Fruit fly (Drosophila melanogaster) whole organism, prepupa: Measurements from ENCODE around the gene Wsck.

Source experiments
- Blimp-1 ChIP-seq: fragments of 200-800 bp; sonication (Bioruptor generic); optimal IDR thresholded peaks from 3 replicates; lab custom pipeline; 2017; ENCODE audit warnings: missing biosample characterization, missing genetic modification characterization, mild to moderate bottlenecking, moderate library complexity, missing genetic modification reagents
- CG10631 ChIP-seq: fragments of 200-800 bp; sonication (Bioruptor generic); optimal IDR thresholded peaks from 2 replicates; lab custom pipeline; 2016; ENCODE audit warnings: missing biosample characterization, missing genetic modification characterization
- CG11762 ChIP-seq: fragments of 200-800 bp; sonication (Bioruptor generic); optimal IDR thresholded peaks from 3 replicates; lab custom pipeline; 2016; ENCODE audit warnings: missing biosample characterization, missing genetic modification characterization; ENCODE audit not compliant: insufficient read depth
- CG15336 ChIP-seq: fragments of 200-800 bp; sonication (Bioruptor generic); IDR thresholded peaks from 2 replicates; pipeline ENCODE4 v1.3.6; 2022; ENCODE audit warnings: missing biosample characterization, missing genetic modification characterization
- CG1621 ChIP-seq: fragments of 200-800 bp; sonication (Bioruptor generic); optimal IDR thresholded peaks from 3 replicates; lab custom pipeline; 2018; ENCODE audit warnings: missing biosample characterization, mild to moderate bottlenecking, missing genetic modification characterization
- CG16779 ChIP-seq: fragments of 200-800 bp; sonication (Bioruptor generic); optimal IDR thresholded peaks from 3 replicates; lab custom pipeline; 2017; ENCODE audit warnings: missing biosample characterization, mild to moderate bottlenecking, missing genetic modification characterization
- CG34406 ChIP-seq: fragments of 200-800 bp; sonication (Bioruptor generic); optimal IDR thresholded peaks from 3 replicates; lab custom pipeline; 2016; ENCODE audit warnings: missing biosample characterization, missing genetic modification characterization
- CG3919 ChIP-seq: fragments of 200-800 bp; sonication (Bioruptor generic); optimal IDR thresholded peaks from 3 replicates; lab custom pipeline; 2016; ENCODE audit warnings: missing biosample characterization, missing genetic modification characterization
- CG6163 ChIP-seq: fragments of 200-800 bp; sonication (Bioruptor generic); IDR thresholded peaks from 3 replicates; pipeline ENCODE4 v1.3.6; 2022; ENCODE audit warnings: missing biosample characterization, missing genetic modification characterization
- CG6808 ChIP-seq: fragments of 200-800 bp; sonication (Bioruptor generic); optimal IDR thresholded peaks from 3 replicates; lab custom pipeline; 2017; ENCODE audit warnings: missing biosample characterization, missing genetic modification characterization, mild to moderate bottlenecking, moderate library complexity, missing genetic modification reagents
- CG6854 ChIP-seq: fragments of 200-800 bp; sonication (Bioruptor generic); optimal IDR thresholded peaks from 2 replicates; lab custom pipeline; 2017; ENCODE audit warnings: missing biosample characterization, mild to moderate bottlenecking, missing genetic modification characterization
- CG8119 ChIP-seq: fragments of 200-800 bp; sonication (Bioruptor generic); IDR thresholded peaks from 3 replicates; pipeline ENCODE4 v1.3.6; 2022; ENCODE audit warnings: missing biosample characterization, missing genetic modification characterization
- CG8319 ChIP-seq: fragments of 200-800 bp; sonication (Bioruptor generic); optimal IDR thresholded peaks from 3 replicates; lab custom pipeline; 2016; ENCODE audit warnings: missing biosample characterization, missing genetic modification characterization
- CG8632 ChIP-seq: fragments of 200-800 bp; sonication (Bioruptor generic); optimal IDR thresholded peaks from 3 replicates; lab custom pipeline; 2016; ENCODE audit warnings: missing biosample characterization, missing genetic modification characterization
- CG9139 ChIP-seq: fragments of 200-800 bp; sonication (Bioruptor generic); optimal IDR thresholded peaks from 3 replicates; lab custom pipeline; 2017; ENCODE audit warnings: missing biosample characterization, mild to moderate bottlenecking, missing genetic modification characterization
- Eip75B ChIP-seq: fragments of 200-800 bp; sonication (Bioruptor generic); optimal IDR thresholded peaks from 3 replicates; lab custom pipeline; 2016; ENCODE audit warnings: missing biosample characterization, missing genetic modification characterization
- Eip78C ChIP-seq: fragments of 200-800 bp; sonication (Bioruptor generic); peaks from one replicate; lab custom pipeline; 2016; ENCODE audit warnings: missing biosample characterization, missing genetic modification characterization
- Ets21C ChIP-seq: fragments of 200-800 bp; sonication (Bioruptor generic); optimal IDR thresholded peaks from 3 replicates; lab custom pipeline; 2016; ENCODE audit warnings: missing biosample characterization, missing genetic modification characterization
- Gug ChIP-seq: fragments of 200-800 bp; sonication (Bioruptor generic); IDR thresholded peaks from 2 replicates; pipeline ENCODE4 v1.3.6; 2022; ENCODE audit warnings: missing biosample characterization, missing genetic modification characterization
- Hr38 ChIP-seq: sonication (Bioruptor generic); optimal IDR thresholded peaks from 2 replicates; lab custom pipeline; 2016; ENCODE audit warnings: missing biosample characterization, missing genetic modification characterization
- Hr39 ChIP-seq: fragments of 200-800 bp; sonication (Bioruptor generic); optimal IDR thresholded peaks from 2 replicates; lab custom pipeline; 2016; ENCODE audit warnings: missing biosample characterization, missing genetic modification characterization
- Lpt ChIP-seq: fragments of 200-800 bp; sonication (Bioruptor generic); optimal IDR thresholded peaks from 3 replicates; lab custom pipeline; 2016; ENCODE audit warnings: missing biosample characterization, missing genetic modification characterization
- Met ChIP-seq: fragments of 200-800 bp; sonication (Bioruptor generic); optimal IDR thresholded peaks from 3 replicates; lab custom pipeline; 2016; ENCODE audit warnings: missing biosample characterization, missing genetic modification characterization
- Sox102F ChIP-seq: fragments of 200-800 bp; sonication (Bioruptor generic); optimal IDR thresholded peaks from 2 replicates; lab custom pipeline; 2016; ENCODE audit warnings: missing biosample characterization, mild to moderate bottlenecking, missing genetic modification characterization
- Sox14 ChIP-seq: fragments of 200-800 bp; sonication (Bioruptor generic); optimal IDR thresholded peaks from 3 replicates; lab custom pipeline; 2016; ENCODE audit warnings: missing biosample characterization, missing genetic modification characterization
- acj6 ChIP-seq: fragments of 200-800 bp; sonication (Bioruptor generic); optimal IDR thresholded peaks from 3 replicates; lab custom pipeline; 2016; ENCODE audit warnings: missing biosample characterization, missing genetic modification characterization
- cyc ChIP-seq: fragments of 200-800 bp; sonication (Bioruptor generic); optimal IDR thresholded peaks from 3 replicates; lab custom pipeline; 2016; ENCODE audit warnings: missing biosample characterization, missing genetic modification characterization
- dac ChIP-seq: fragments of 200-800 bp; sonication (Bioruptor generic); optimal IDR thresholded peaks from 2 replicates; lab custom pipeline; 2017; ENCODE audit warnings: missing biosample characterization, mild to moderate bottlenecking, missing genetic modification characterization
- dsx ChIP-seq: fragments of 200-800 bp; optimal IDR thresholded peaks from 3 replicates; lab custom pipeline; 2019; ENCODE audit warnings: missing biosample characterization, mild to moderate bottlenecking, missing genetic modification characterization, moderate library complexity; ENCODE audit not compliant: poor library complexity, severe bottlenecking
- eg ChIP-seq: fragments of 200-800 bp; sonication (Bioruptor generic); IDR thresholded peaks from 3 replicates; pipeline ENCODE4 v1.3.6; 2022; ENCODE audit warnings: missing biosample characterization, missing genetic modification characterization
- esn ChIP-seq: fragments of 200-800 bp; sonication (Bioruptor generic); optimal IDR thresholded peaks from 2 replicates; lab custom pipeline; 2016; ENCODE audit warnings: missing biosample characterization, mild to moderate bottlenecking, missing genetic modification characterization, moderate library complexity
- lz ChIP-seq: fragments of 200-800 bp; sonication (Bioruptor generic); optimal IDR thresholded peaks from 3 replicates; lab custom pipeline; 2016; ENCODE audit warnings: missing biosample characterization, missing genetic modification characterization
- net ChIP-seq: fragments of 200-800 bp; sonication (Bioruptor generic); optimal IDR thresholded peaks from 3 replicates; lab custom pipeline; 2016; ENCODE audit warnings: missing biosample characterization, missing genetic modification characterization
- pdm3 ChIP-seq: fragments of 200-800 bp; sonication (Bioruptor generic); optimal IDR thresholded peaks from 3 replicates; lab custom pipeline; 2016; ENCODE audit warnings: missing biosample characterization, missing genetic modification characterization
- salr ChIP-seq, 2 experiments: fragments of 200-800 bp; sonication (Bioruptor generic); optimal IDR thresholded peaks; 3 replicates each; lab custom pipeline; 2016 to 2018; ENCODE audit warnings: missing biosample characterization in 2 of 2, missing genetic modification characterization in 2 of 2, mild to moderate bottlenecking in 1 of 2
- spab ChIP-seq: fragments of 200-800 bp; sonication (Bioruptor generic); optimal IDR thresholded peaks from 2 replicates; lab custom pipeline; 2017; ENCODE audit warnings: missing biosample characterization, mild to moderate bottlenecking, missing genetic modification characterization, missing genetic modification reagents
- ss ChIP-seq, 2 experiments: fragments of 200-800 bp; sonication (Bioruptor generic); optimal IDR thresholded peaks; 2 replicates in 1 of 2; 3 replicates in 1 of 2; lab custom pipeline; 2017 to 2018; ENCODE audit warnings: mild to moderate bottlenecking in 2 of 2, missing biosample characterization in 2 of 2, missing genetic modification characterization in 2 of 2, moderate library complexity in 1 of 2
- topi ChIP-seq: fragments of 200-800 bp; sonication (Bioruptor generic); optimal IDR thresholded peaks from 3 replicates; lab custom pipeline; 2016; ENCODE audit warnings: missing biosample characterization, missing genetic modification characterization

The Wsck gene

dm6 chr3R:24593733-24594132 lies 36.1 kb downstream of the Wsck start:
- TF ChIP-seq ss (GFP tag; optimal IDR thresholded peaks at IDR 0.05; lab: Kevin White, UChicago) (peak; percentile 20 to 70), acj6 (GFP tag; lab: Kevin White, UChicago) (no peak), CG6163 (peak; percentile 46; the same call in 1 of the 3 replicates), Blimp-1 (GFP tag; lab: Kevin White, UChicago) (peak; percentile 30), Hr38 (GFP tag; lab: Kevin White, UChicago) (no peak), spab (GFP tag; lab: Kevin White, UChicago) (no peak), CG8632 (GFP tag; lab: Kevin White, UChicago) (no peak), dsx (GFP tag; lab: Kevin White, UChicago) (peak; percentile 44), CG1621 (tag; lab: Kevin White, UChicago) (peak; percentile 11), Ets21C (GFP tag; lab: Kevin White, UChicago) (no peak), Lpt (GFP tag; lab: Kevin White, UChicago) (no peak), CG16779 (no peak), pdm3 (no peak), Gug (no peak), CG8119 (GFP tag; lab: Robert Waterston, UW) (no peak), Hr39 (GFP tag; lab: Kevin White, UChicago) (no peak), CG8319 (GFP tag; lab: Kevin White, UChicago) (peak; percentile 55), CG6808 (GFP tag; lab: Kevin White, UChicago) (no peak), Eip78C (GFP tag; lab: Kevin White, UChicago) (peak; percentile 46), CG6854 (GFP tag; lab: Kevin White, UChicago) (no peak)

dm6 chr3R:24590276-24590675 lies 39.6 kb downstream of the Wsck start:
- TF ChIP-seq dsx (GFP tag; lab: Kevin White, UChicago) (peak; percentile 26), ss (GFP tag; optimal IDR thresholded peaks at IDR 0.05; lab: Kevin White, UChicago) (peak in 1 of 2 experiments; percentile 22), Eip75B (no peak)

DNA sequence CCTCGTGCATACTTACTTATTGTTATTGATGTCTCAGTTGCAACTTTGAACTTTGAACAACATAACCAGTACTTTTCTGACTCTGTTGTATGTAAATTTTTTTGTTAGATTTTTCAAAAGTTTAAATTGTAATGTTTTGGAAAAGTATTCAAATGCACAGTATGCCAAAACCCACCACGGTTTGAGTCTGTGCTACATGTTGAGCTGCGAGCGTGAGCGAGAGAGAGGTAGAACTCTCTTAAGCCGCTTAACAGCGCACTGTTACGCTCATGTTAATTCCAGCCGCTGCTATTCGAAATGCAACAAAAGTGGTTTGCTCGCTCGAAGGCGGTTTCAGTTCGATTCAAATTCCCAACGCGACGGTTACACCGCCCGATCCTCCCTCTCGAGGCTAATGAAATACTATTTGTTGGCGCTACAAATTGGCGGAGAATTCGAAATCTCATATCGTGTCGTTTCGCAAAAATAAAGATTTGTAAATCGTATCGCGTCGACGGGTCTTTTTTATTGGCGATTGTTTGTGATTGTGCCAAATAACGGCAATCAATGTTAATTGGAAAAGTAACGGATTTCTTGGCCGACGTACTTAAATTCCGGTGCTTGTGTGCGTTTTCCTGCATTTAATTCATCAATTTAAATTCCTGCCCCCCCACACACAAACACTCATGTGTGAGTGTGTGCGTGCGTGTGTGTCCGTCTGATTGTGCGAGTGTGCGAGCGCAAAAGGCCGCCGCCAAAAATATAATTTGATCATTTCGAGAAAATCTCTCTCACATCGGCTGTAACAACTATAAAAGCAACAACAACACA lies 40.8 kb downstream of the Wsck start:
- TF ChIP-seq CG6808 (GFP tag; lab: Kevin White, UChicago) = peak; percentile 7
- TF ChIP-seq Eip78C (GFP tag; lab: Kevin White, UChicago) = peak; percentile 21
- no peak for TF ChIP-seq Met (GFP tag; lab: Kevin White, UChicago)
- peak; percentile 10 for TF ChIP-seq CG6854 (GFP tag; lab: Kevin White, UChicago)
- TF ChIP-seq ss (GFP tag; optimal IDR thresholded peaks at IDR 0.05; lab: Kevin White, UChicago) = peak; percentile 18 to 20
- TF ChIP-seq CG3919 (GFP tag; lab: Kevin White, UChicago) = peak; percentile 25
- TF ChIP-seq dsx (GFP tag; lab: Kevin White, UChicago) = peak; percentile 58
- no peak for TF ChIP-seq CG15336 (GFP tag; lab: Robert Waterston, UW)
- TF ChIP-seq CG10631 (GFP tag; lab: Kevin White, UChicago) = no peak
- TF ChIP-seq, all 60 proteins: peak for 6

DNA sequence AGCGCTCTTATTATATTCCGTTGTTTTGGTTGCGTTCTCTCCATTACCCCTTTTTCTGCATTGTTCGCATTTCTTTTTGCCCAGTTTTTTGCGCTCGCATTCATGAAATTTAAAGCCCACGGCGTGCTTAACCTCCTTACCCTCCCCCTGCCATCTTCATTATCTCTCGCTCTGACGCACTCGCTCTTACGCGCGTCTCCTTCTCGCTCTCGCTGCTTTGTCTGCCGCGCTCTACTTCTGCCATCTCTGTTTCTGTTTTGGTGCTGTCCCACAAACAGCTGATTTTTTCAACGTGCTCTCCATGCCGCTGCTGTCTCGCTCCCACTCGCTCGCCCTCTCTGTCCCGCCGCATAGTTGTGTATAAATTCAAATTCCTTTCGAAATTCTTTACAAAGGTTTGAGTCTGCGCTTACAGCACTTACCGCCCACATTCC lies 43.4 kb downstream of the Wsck start:
- peak; percentile 70 for TF ChIP-seq Eip75B
- peak; percentile 39 for TF ChIP-seq CG6808 (GFP tag; lab: Kevin White, UChicago)
- peak; percentile 53 to 69 for TF ChIP-seq ss (GFP tag; optimal IDR thresholded peaks at IDR 0.05; lab: Kevin White, UChicago)
- TF ChIP-seq Eip78C (GFP tag; lab: Kevin White, UChicago) = peak; percentile 79
- peak; percentile 70 for TF ChIP-seq Sox102F
- no peak for TF ChIP-seq eg
- no peak for TF ChIP-seq CG15336 (GFP tag; lab: Robert Waterston, UW)
- no peak for TF ChIP-seq Hr38 (GFP tag; lab: Kevin White, UChicago)
- peak; percentile 47 for TF ChIP-seq dsx (GFP tag; lab: Kevin White, UChicago)
- TF ChIP-seq esn (GFP tag; lab: Kevin White, UChicago) = peak; percentile 41
- no peak for TF ChIP-seq dac (GFP tag; lab: Kevin White, UChicago)
- no peak for TF ChIP-seq CG11762 (GFP tag; lab: Kevin White, UChicago)
- no peak for TF ChIP-seq topi (GFP tag; lab: Kevin White, UChicago)
- TF ChIP-seq net (GFP tag; lab: Kevin White, UChicago) = no peak
- no peak for TF ChIP-seq cyc
- peak; percentile 72 for TF ChIP-seq CG6854 (GFP tag; lab: Kevin White, UChicago)
- peak; percentile 7 for TF ChIP-seq CG16779
- peak; percentile 57 for TF ChIP-seq Lpt (GFP tag; lab: Kevin White, UChicago)
- peak; percentile 19 for TF ChIP-seq CG9139 (GFP tag; lab: Kevin White, UChicago)
- no peak for TF ChIP-seq lz (GFP tag; lab: Kevin White, UChicago)
- TF ChIP-seq CG10631 (GFP tag; lab: Kevin White, UChicago) = no peak
- TF ChIP-seq CG3919 (GFP tag; lab: Kevin White, UChicago) = peak; percentile 29
- TF ChIP-seq CG1621 (tag; lab: Kevin White, UChicago) = peak; percentile 72
- TF ChIP-seq CG34406 (GFP tag; lab: Kevin White, UChicago) = peak; percentile 4
- TF ChIP-seq salr (GFP tag; optimal IDR thresholded peaks at IDR 0.05; lab: Kevin White, UChicago) = no peak
- TF ChIP-seq Sox14 (GFP tag; lab: Kevin White, UChicago) = peak; percentile 92
